Worm (Caenorhabditis elegans) whole organism, mixed stage, embryonic: ENCODE results near the gene Y57E12AR.1.
"Not testable (repeated sequence)": the region's sequence is repeated elsewhere in the genome, so short reads cannot be mapped to it uniquely, and the experiment has no call there.

ENCODE experiments used
- M03D4.4 ChIP-seq: sonication (generic microtip); optimal IDR thresholded peaks from 2 replicates; lab custom pipeline; 2017; ENCODE audit warnings: mild to moderate bottlenecking, missing genetic modification characterization, missing compliant biosample characterization
- bed-3 ChIP-seq: fragments of 200-800 bp; sonication (Bioruptor generic); optimal IDR thresholded peaks from 3 replicates; lab custom pipeline; 2018; ENCODE audit warnings: mild to moderate bottlenecking, missing genetic modification characterization, moderate library complexity, missing compliant biosample characterization
- blmp-1 ChIP-seq: fragments of 150-350 bp; optimal IDR thresholded peaks from 2 replicates; lab custom pipeline; 2014; ENCODE audit warnings: missing biosample characterization, missing genetic modification characterization
- ceh-39 ChIP-seq: fragments of 150-350 bp; optimal IDR thresholded peaks from 2 replicates; lab custom pipeline; 2014; ENCODE audit warnings: missing biosample characterization, missing genetic modification characterization
- ceh-43 ChIP-seq: fragments of 200-800 bp; sonication (Bioruptor generic); optimal IDR thresholded peaks from 2 replicates; lab custom pipeline; 2018; ENCODE audit warnings: mild to moderate bottlenecking, missing genetic modification characterization, moderate library complexity, missing compliant biosample characterization
- ceh-83 ChIP-seq: fragments of 200-800 bp; sonication (Bioruptor generic); optimal IDR thresholded peaks from 2 replicates; lab custom pipeline; 2018; ENCODE audit warnings: mild to moderate bottlenecking, missing genetic modification characterization, missing compliant biosample characterization
- ces-1 ChIP-seq: fragments of 150-350 bp; optimal IDR thresholded peaks from 2 replicates; lab custom pipeline; 2014; ENCODE audit warnings: missing biosample characterization, missing genetic modification reagents, missing genetic modification characterization
- elt-1 ChIP-seq: sonication (generic microtip); optimal IDR thresholded peaks from 2 replicates; lab custom pipeline; 2017; ENCODE audit warnings: missing genetic modification characterization, mild to moderate bottlenecking, missing compliant biosample characterization, antibody characterized with exemption, moderate library complexity, borderline replicate concordance; ENCODE audit not compliant: insufficient read depth
- elt-3 ChIP-seq: fragments of 150-350 bp; optimal IDR thresholded peaks from 2 replicates; lab custom pipeline; 2014; ENCODE audit warnings: missing biosample characterization, missing genetic modification characterization
- flh-1 ChIP-seq: fragments of 200-800 bp; sonication (Bioruptor generic); optimal IDR thresholded peaks from 2 replicates; lab custom pipeline; 2018; ENCODE audit warnings: mild to moderate bottlenecking, missing genetic modification characterization, moderate library complexity, missing compliant biosample characterization
- ham-2 ChIP-seq: fragments of 200-800 bp; sonication (Bioruptor generic); optimal IDR thresholded peaks from 2 replicates; lab custom pipeline; 2018; ENCODE audit warnings: mild to moderate bottlenecking, missing genetic modification characterization, missing compliant biosample characterization
- hlh-1 ChIP-seq: fragments of 150-350 bp; optimal IDR thresholded peaks from 2 replicates; lab custom pipeline; 2014; ENCODE audit warnings: missing biosample characterization, missing genetic modification reagents, missing genetic modification characterization
- lsy-2 ChIP-seq: fragments of 150-350 bp; optimal IDR thresholded peaks from 2 replicates; lab custom pipeline; 2014; ENCODE audit warnings: missing biosample characterization, missing genetic modification characterization
- mab-5 ChIP-seq: fragments of 150-350 bp; optimal IDR thresholded peaks from 2 replicates; lab custom pipeline; 2014; ENCODE audit warnings: missing biosample characterization, missing genetic modification characterization
- mep-1 ChIP-seq: fragments of 150-350 bp; optimal IDR thresholded peaks from 2 replicates; lab custom pipeline; 2017; ENCODE audit warnings: missing biosample characterization, missing genetic modification reagents, missing genetic modification characterization, inconsistent platforms
- mls-2 ChIP-seq: sonication (generic microtip); optimal IDR thresholded peaks from 2 replicates; lab custom pipeline; 2016; ENCODE audit warnings: mild to moderate bottlenecking, missing genetic modification characterization, moderate library complexity, missing compliant biosample characterization
- nhr-12 ChIP-seq: fragments of 150-350 bp; optimal IDR thresholded peaks from 2 replicates; lab custom pipeline; 2014; ENCODE audit warnings: missing biosample characterization, missing genetic modification characterization
- nhr-2 ChIP-seq: fragments of 150-350 bp; optimal IDR thresholded peaks from 2 replicates; lab custom pipeline; 2014; ENCODE audit warnings: missing biosample characterization, missing genetic modification characterization
- nhr-237 ChIP-seq: fragments of 150-350 bp; optimal IDR thresholded peaks from 2 replicates; lab custom pipeline; 2014; ENCODE audit warnings: missing biosample characterization, missing genetic modification characterization
- pha-4 ChIP-seq: fragments of 150-350 bp; optimal IDR thresholded peaks from 2 replicates; lab custom pipeline; 2018; ENCODE audit warnings: missing biosample characterization, missing genetic modification reagents, missing genetic modification characterization
- sem-2 ChIP-seq: fragments of 200-800 bp; sonication (Bioruptor generic); optimal IDR thresholded peaks from 2 replicates; lab custom pipeline; 2018; ENCODE audit warnings: mild to moderate bottlenecking, missing genetic modification characterization, missing compliant biosample characterization
- snpc-4 ChIP-seq: fragments of 150-350 bp; optimal IDR thresholded peaks from 2 replicates; lab custom pipeline; 2014; ENCODE audit warnings: missing biosample characterization, missing genetic modification characterization
- sptf-1 ChIP-seq: sonication (generic microtip); optimal IDR thresholded peaks from 2 replicates; lab custom pipeline; 2017; ENCODE audit warnings: mild to moderate bottlenecking, missing genetic modification characterization, moderate library complexity, missing compliant biosample characterization
- unc-120 ChIP-seq: sonication (generic microtip); optimal IDR thresholded peaks from 2 replicates; lab custom pipeline; 2017; ENCODE audit warnings: missing genetic modification characterization, missing compliant biosample characterization; ENCODE audit not compliant: poor library complexity, severe bottlenecking
- unc-39 ChIP-seq: fragments of 150-350 bp; optimal IDR thresholded peaks from 2 replicates; lab custom pipeline; 2014; ENCODE audit warnings: missing biosample characterization, missing genetic modification characterization
- unc-62 ChIP-seq: fragments of 150-350 bp; optimal IDR thresholded peaks from 2 replicates; lab custom pipeline; 2014; ENCODE audit warnings: missing biosample characterization, missing genetic modification reagents, missing genetic modification characterization
- zip-8 ChIP-seq: fragments of 150-350 bp; optimal IDR thresholded peaks from 2 replicates; lab custom pipeline; 2014; ENCODE audit warnings: missing biosample characterization, missing genetic modification characterization

Gene Y57E12AR.1

ce11 chrV:7059350-7059749 lies 5.8 kb downstream of the Y57E12AR.1 start, which contains the start of gene mdt-6:
Gene mdt-6 (minus strand): TSS chrV:7059624.
- TF ChIP-seq unc-120 (tag; lab: Kevin White, UChicago), result no peak
- TF ChIP-seq, all 35 proteins: peak for 0

ce11 chrV:7057795-7058194 lies 7.3 kb downstream of the Y57E12AR.1 start, which contains the start of gene Y57E12AL.2:
Gene Y57E12AL.2 (plus strand): TSS chrV:7058095.
- TF ChIP-seq lsy-2 (tag; lab: Kevin White, UChicago); bed-3; unc-62: not testable (repeated sequence)

- no peak for TF ChIP-seq M03D4.4 (tag; lab: Kevin White, UChicago)
- TF ChIP-seq ceh-83 (GFP tag; lab: Kevin White, UChicago), result no peak
- TF ChIP-seq nhr-12 (tag; lab: Kevin White, UChicago), result no peak
- TF ChIP-seq ham-2 (GFP tag; lab: Kevin White, UChicago), result no peak
- no peak for TF ChIP-seq blmp-1 (tag; lab: Kevin White, UChicago)
- no peak for TF ChIP-seq flh-1 (GFP tag; lab: Kevin White, UChicago)
- TF ChIP-seq ces-1 (GFP tag; lab: Kevin White, UChicago), result no peak
- TF ChIP-seq ceh-39 (tag; lab: Kevin White, UChicago), result no peak
- TF ChIP-seq nhr-237 (tag; lab: Kevin White, UChicago), result no peak
- no peak for TF ChIP-seq ceh-43
- TF ChIP-seq mls-2 (tag; lab: Kevin White, UChicago), result no peak
- TF ChIP-seq mep-1 (tag; lab: Kevin White, UChicago), result no peak
- no peak for TF ChIP-seq zip-8 (tag; lab: Kevin White, UChicago)
- no peak for TF ChIP-seq bed-3
- TF ChIP-seq, all 35 proteins: peak for 0
Measured at ce11 chrV:7054598-7054997, 10.5 kb downstream of the Y57E12AR.1 start, which contains the start of gene spig-8. Gene spig-8 (plus strand): TSS chrV:7054898.

- TF ChIP-seq unc-62, result no peak
- no peak for TF ChIP-seq elt-3 (tag; lab: Kevin White, UChicago)
- TF ChIP-seq elt-1 (tag; lab: Kevin White, UChicago), result no peak
- no peak for TF ChIP-seq flh-1 (GFP tag; lab: Kevin White, UChicago)
- TF ChIP-seq mls-2 (tag; lab: Kevin White, UChicago), result no peak
- no peak for TF ChIP-seq snpc-4 (tag; lab: Kevin White, UChicago)
- TF ChIP-seq pha-4 (tag; lab: Kevin White, UChicago), result no peak
- no peak for TF ChIP-seq ces-1 (GFP tag; lab: Kevin White, UChicago)
- TF ChIP-seq ham-2 (GFP tag; lab: Kevin White, UChicago), result no peak
- TF ChIP-seq lsy-2 (tag; lab: Kevin White, UChicago), result no peak
- no peak for TF ChIP-seq sptf-1 (tag; lab: Kevin White, UChicago)
Measured at ce11 chrV:7053100-7053499, 12.0 kb downstream of the Y57E12AR.1 start, which contains the start of gene txt-17. Gene txt-17 (minus strand): TSS chrV:7053200.

ce11 chrV:7051133-7051765 lies 13.9 kb downstream of the Y57E12AR.1 start, which contains the start of the genes tofu-2 and spig-1:
Gene tofu-2 (minus strand): TSS chrV:7051248.
Gene spig-1 (plus strand): TSS chrV:7051715.
- TF ChIP-seq M03D4.4 (tag; lab: Kevin White, UChicago) (no peak), blmp-1 (tag; lab: Kevin White, UChicago) (no peak), mep-1 (tag; lab: Kevin White, UChicago) (no peak), sptf-1 (tag; lab: Kevin White, UChicago) (no peak), hlh-1 (tag; lab: Kevin White, UChicago) (no peak), nhr-12 (tag; lab: Kevin White, UChicago) (no peak), flh-1 (GFP tag; lab: Kevin White, UChicago) (no peak), sem-2 (GFP tag; lab: Kevin White, UChicago) (no peak), bed-3 (no peak), ces-1 (GFP tag; lab: Kevin White, UChicago) (no peak), unc-39 (tag; lab: Kevin White, UChicago) (no peak), nhr-2 (tag; lab: Kevin White, UChicago) (no peak), lsy-2 (tag; lab: Kevin White, UChicago) (no peak), mab-5 (tag; lab: Kevin White, UChicago) (no peak), ceh-83 (GFP tag; lab: Kevin White, UChicago) (no peak)
- TF ChIP-seq, all 35 proteins: peak for 0
